Worm (Caenorhabditis elegans) whole organism, young adult: Measurements from ENCODE around the gene T02B11.8.

Experiments
- B0035.1 ChIP-seq: sonication (generic microtip); optimal IDR thresholded peaks from 2 replicates; lab custom pipeline; 2016; ENCODE audit warnings: missing genetic modification characterization, mild to moderate bottlenecking, missing compliant biosample characterization, missing genotype, missing genetic modification reagents
- B0336.3 ChIP-seq: fragments of 200-800 bp; sonication (Bioruptor generic); IDR thresholded peaks from 2 replicates; pipeline ENCODE4 v1.3.6; 2022; ENCODE audit warnings: missing genetic modification characterization, missing compliant biosample characterization
- F22D6.2 ChIP-seq: sonication (generic microtip); optimal IDR thresholded peaks from 2 replicates; lab custom pipeline; 2016; ENCODE audit warnings: mild to moderate bottlenecking, missing genetic modification characterization, missing compliant biosample characterization
- F23B12.7 ChIP-seq: sonication (generic microtip); optimal IDR thresholded peaks from 2 replicates; lab custom pipeline; 2017; ENCODE audit warnings: missing genetic modification characterization, mild to moderate bottlenecking, missing compliant biosample characterization, antibody characterized with exemption, moderate library complexity; ENCODE audit not compliant: insufficient read depth
- F33H1.4 ChIP-seq: fragments of 200-800 bp; sonication (Bioruptor generic); IDR thresholded peaks from 2 replicates; pipeline ENCODE4 v1.3.6; 2022; ENCODE audit warnings: missing genetic modification reagents, missing genetic modification characterization, missing compliant biosample characterization
- F37B4.10 ChIP-seq: fragments of 200-800 bp; sonication (Bioruptor generic); IDR thresholded peaks from 2 replicates; pipeline ENCODE4 v1.3.6; 2022; ENCODE audit warnings: missing genetic modification characterization, missing compliant biosample characterization
- F39B2.1 ChIP-seq: fragments of 200-800 bp; sonication (Bioruptor generic); IDR thresholded peaks from 2 replicates; pipeline ENCODE4 v1.3.6; 2022; ENCODE audit warnings: missing genetic modification reagents, missing genetic modification characterization, missing compliant biosample characterization
- F52B5.7 ChIP-seq: sonication (generic microtip); optimal IDR thresholded peaks from 2 replicates; lab custom pipeline; 2016; ENCODE audit warnings: mild to moderate bottlenecking, missing genetic modification characterization, missing compliant biosample characterization
- attf-5 ChIP-seq: fragments of 200-800 bp; sonication (Bioruptor generic); optimal IDR thresholded peaks from 2 replicates; lab custom pipeline; 2018; ENCODE audit warnings: mild to moderate bottlenecking, missing genetic modification characterization, missing compliant biosample characterization
- attf-6 ChIP-seq: fragments of 200-800 bp; sonication (Bioruptor generic); IDR thresholded peaks from 2 replicates; pipeline ENCODE4 v1.3.6; 2022; ENCODE audit warnings: missing genetic modification reagents, missing genetic modification characterization, missing compliant biosample characterization
- ceh-100 ChIP-seq: fragments of 200-800 bp; sonication (Bioruptor generic); IDR thresholded peaks from 2 replicates; pipeline ENCODE4 v1.3.6; 2022; ENCODE audit warnings: missing genetic modification reagents, missing genetic modification characterization, missing compliant biosample characterization
- ceh-27 ChIP-seq: fragments of 200-800 bp; sonication (Bioruptor generic); optimal IDR thresholded peaks from 2 replicates; lab custom pipeline; 2018; ENCODE audit warnings: mild to moderate bottlenecking, missing genetic modification characterization, moderate library complexity, missing compliant biosample characterization
- ceh-79 ChIP-seq: sonication (generic microtip); optimal IDR thresholded peaks from 2 replicates; lab custom pipeline; 2017; ENCODE audit warnings: mild to moderate bottlenecking, missing genetic modification characterization, missing compliant biosample characterization
- chd-7 ChIP-seq: sonication (generic microtip); optimal IDR thresholded peaks from 2 replicates; lab custom pipeline; 2016; ENCODE audit warnings: mild to moderate bottlenecking, missing genetic modification characterization, moderate library complexity, missing compliant biosample characterization
- dpl-1 ChIP-seq: fragments of 150-350 bp; optimal IDR thresholded peaks from 2 replicates; lab custom pipeline; 2014; ENCODE audit warnings: missing biosample characterization, missing genetic modification reagents, missing genetic modification characterization
- efl-1 ChIP-seq: fragments of 150-350 bp; optimal IDR thresholded peaks from 2 replicates; lab custom pipeline; 2014; ENCODE audit warnings: missing biosample characterization, missing genetic modification reagents, missing genetic modification characterization
- egl-44 ChIP-seq: fragments of 200-800 bp; sonication (Bioruptor generic); IDR thresholded peaks from 2 replicates; pipeline ENCODE4 v1.3.6; 2022; ENCODE audit warnings: missing genetic modification reagents, missing genetic modification characterization, missing compliant biosample characterization
- ekl-4 ChIP-seq: fragments of 200-800 bp; sonication (Bioruptor generic); IDR thresholded peaks from 2 replicates; pipeline ENCODE4 v1.3.6; 2022; ENCODE audit warnings: missing genetic modification reagents, missing genetic modification characterization, missing compliant biosample characterization
- fkh-3 ChIP-seq: sonication (generic microtip); optimal IDR thresholded peaks from 2 replicates; lab custom pipeline; 2016; ENCODE audit warnings: mild to moderate bottlenecking, missing genetic modification characterization, missing compliant biosample characterization
- hmg-1.2 ChIP-seq: fragments of 200-800 bp; sonication (Bioruptor generic); IDR thresholded peaks from 2 replicates; pipeline ENCODE4 v1.3.6; 2022; ENCODE audit warnings: missing genetic modification reagents, missing genetic modification characterization, missing compliant biosample characterization
- lin-35 ChIP-seq, 3 experiments: fragments of 150-350 bp in 2 of 3; sonication (generic microtip) in 1 of 3; optimal IDR thresholded peaks; 2 replicates each; lab custom pipeline; 2014 to 2018; ENCODE audit warnings: missing biosample characterization in 3 of 3, missing genetic modification characterization in 3 of 3, missing genetic modification reagents in 3 of 3
- lin-40 ChIP-seq: sonication (generic microtip); optimal IDR thresholded peaks from 2 replicates; lab custom pipeline; 2016; ENCODE audit warnings: missing genetic modification characterization, mild to moderate bottlenecking, missing compliant biosample characterization, missing genotype, missing genetic modification reagents
- lin-54 ChIP-seq: fragments of 200-800 bp; sonication (Bioruptor generic); optimal IDR thresholded peaks from 2 replicates; lab custom pipeline; 2018; ENCODE audit warnings: mild to moderate bottlenecking, missing genetic modification characterization, missing compliant biosample characterization
- lsl-1 ChIP-seq: fragments of 200-800 bp; sonication (Bioruptor generic); optimal IDR thresholded peaks from 2 replicates; lab custom pipeline; 2018; ENCODE audit warnings: mild to moderate bottlenecking, missing genetic modification characterization, moderate library complexity, missing compliant biosample characterization
- madf-3 ChIP-seq: fragments of 200-800 bp; sonication (Bioruptor generic); IDR thresholded peaks from 2 replicates; pipeline ENCODE4 v1.3.6; 2022; ENCODE audit warnings: missing genetic modification reagents, missing genetic modification characterization, missing compliant biosample characterization
- madf-6 ChIP-seq: fragments of 200-800 bp; sonication (Bioruptor generic); IDR thresholded peaks from 2 replicates; pipeline ENCODE4 v1.3.6; 2022; ENCODE audit warnings: missing genetic modification reagents, missing genetic modification characterization, missing compliant biosample characterization
- madf-8 ChIP-seq: fragments of 200-800 bp; sonication (Bioruptor generic); conservative IDR thresholded peaks from 2 replicates; pipeline ENCODE4 v1.3.6; 2022; ENCODE audit warnings: missing genetic modification reagents, missing genetic modification characterization, missing compliant biosample characterization
- mcd-1 ChIP-seq: fragments of 200-800 bp; sonication (Bioruptor generic); IDR thresholded peaks from 2 replicates; pipeline ENCODE4 v1.3.6; 2022; ENCODE audit warnings: missing genetic modification reagents, missing genetic modification characterization, missing compliant biosample characterization
- nfyb-1 ChIP-seq: fragments of 200-800 bp; sonication (Bioruptor generic); IDR thresholded peaks from 2 replicates; pipeline ENCODE4 v1.3.6; 2022; ENCODE audit warnings: missing genetic modification reagents, missing genetic modification characterization, missing compliant biosample characterization
- pha-4 ChIP-seq: fragments of 150-350 bp; sonication (generic microtip); optimal IDR thresholded peaks from 2 replicates; lab custom pipeline; 2014; ENCODE audit warnings: missing biosample characterization, missing genetic modification reagents, missing genetic modification characterization
- rcor-1 ChIP-seq: fragments of 200-800 bp; sonication (Bioruptor generic); IDR thresholded peaks from 2 replicates; pipeline ENCODE4 v1.3.6; 2022; ENCODE audit warnings: missing genetic modification reagents, missing genetic modification characterization, missing compliant biosample characterization
- sea-2 ChIP-seq: fragments of 200-800 bp; sonication (Bioruptor generic); IDR thresholded peaks from 2 replicates; pipeline ENCODE4 v1.3.6; 2022; ENCODE audit warnings: missing genetic modification characterization, missing compliant biosample characterization
- snpc-1.1 ChIP-seq: sonication (generic microtip); optimal IDR thresholded peaks from 2 replicates; lab custom pipeline; 2017; ENCODE audit warnings: missing genetic modification characterization, mild to moderate bottlenecking, missing compliant biosample characterization, antibody characterized with exemption, moderate library complexity, missing genotype, missing genetic modification reagents; ENCODE audit not compliant: insufficient read depth
- snpc-1.3 ChIP-seq: sonication (generic microtip); optimal IDR thresholded peaks from 2 replicates; lab custom pipeline; 2017; ENCODE audit warnings: missing genetic modification characterization, mild to moderate bottlenecking, missing compliant biosample characterization, antibody characterized with exemption, moderate library complexity, missing genotype, missing genetic modification reagents; ENCODE audit not compliant: insufficient read depth
- snpc-3.4 ChIP-seq: sonication (generic microtip); optimal IDR thresholded peaks from 2 replicates; lab custom pipeline; 2017; ENCODE audit warnings: missing genetic modification characterization, mild to moderate bottlenecking, missing compliant biosample characterization, antibody characterized with exemption, moderate library complexity, missing genotype, missing genetic modification reagents
- snpc-4 ChIP-seq, 5 experiments: fragments of 150-350 bp in 1 of 5; sonication (generic microtip) in 4 of 5; optimal IDR thresholded peaks; 2 replicates each; lab custom pipeline; 2014 to 2018; ENCODE audit warnings: missing genetic modification characterization in 5 of 5, missing biosample characterization in 3 of 5, antibody characterized with exemption in 2 of 5, mild to moderate bottlenecking in 2 of 5, missing compliant biosample characterization in 2 of 5, missing genotype in 2 of 5, moderate library complexity in 2 of 5, missing genetic modification reagents in 1 of 5
- somi-1 ChIP-seq: fragments of 200-800 bp; sonication (Bioruptor generic); optimal IDR thresholded peaks from 2 replicates; lab custom pipeline; 2018; ENCODE audit warnings: mild to moderate bottlenecking, missing genetic modification characterization, missing compliant biosample characterization
- tbp1 ChIP-seq: fragments of 200-800 bp; sonication (Bioruptor generic); optimal IDR thresholded peaks from 2 replicates; lab custom pipeline; 2018; ENCODE audit warnings: mild to moderate bottlenecking, missing genetic modification characterization, missing compliant biosample characterization
- unc-62 ChIP-seq: fragments of 150-350 bp; optimal IDR thresholded peaks from 2 replicates; lab custom pipeline; 2014; ENCODE audit warnings: missing biosample characterization, missing genetic modification reagents, missing genetic modification characterization
- zfh-2 ChIP-seq: fragments of 200-800 bp; sonication (Bioruptor generic); conservative IDR thresholded peaks from 2 replicates; pipeline ENCODE4 v1.3.6; 2022; ENCODE audit warnings: missing genetic modification reagents, missing genetic modification characterization, missing compliant biosample characterization
- zim-3 ChIP-seq: sonication (generic microtip); optimal IDR thresholded peaks from 2 replicates; lab custom pipeline; 2017; ENCODE audit warnings: mild to moderate bottlenecking, missing genetic modification characterization, moderate library complexity, missing compliant biosample characterization

Gene T02B11.8

DNA sequence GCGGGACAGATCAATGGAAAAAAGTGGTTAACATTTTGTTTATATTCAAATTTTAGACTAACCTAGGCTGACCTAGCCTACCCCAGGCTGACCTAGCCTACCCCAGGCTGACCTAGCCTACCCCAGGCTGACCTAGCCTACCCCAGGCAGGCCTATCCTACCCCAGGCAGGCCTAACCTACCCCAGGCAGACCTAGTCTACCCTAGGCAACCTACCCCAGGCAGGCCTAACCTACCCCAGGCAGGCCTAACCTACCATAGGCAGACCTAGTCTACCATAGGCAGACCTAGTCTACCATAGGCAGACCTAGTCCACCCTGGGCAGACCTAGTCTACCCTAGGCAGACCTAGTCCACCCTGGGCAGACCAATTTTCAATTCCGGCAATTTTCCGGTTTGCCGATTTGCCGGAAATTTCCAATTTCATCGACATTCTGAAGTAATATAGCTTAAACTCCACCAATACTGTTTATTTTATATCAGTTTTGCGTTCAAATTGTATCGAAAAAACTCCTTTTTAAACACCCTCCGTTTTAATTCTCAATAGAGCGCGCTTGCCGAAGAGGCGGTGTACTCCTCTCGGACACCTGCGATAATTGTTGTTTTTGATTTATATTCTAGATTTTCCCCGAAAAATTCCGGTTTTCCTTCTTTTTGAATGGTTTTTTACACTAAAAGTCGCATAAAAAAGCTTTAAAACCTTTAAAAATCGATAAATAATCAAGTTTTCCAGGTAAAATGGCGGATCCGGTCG lies 25.9 kb upstream of the T02B11.8 start, which contains the start of gene trm-2A:
Gene trm-2A, plus strand, starts transcription at position 732 of the 752 bp plus-strand sequence.
- TF ChIP-seq zfh-2 (GFP tag; lab: Robert Waterston, UW) (peak; percentile 37; the same call in 1 of the 2 replicates), F33H1.4 (GFP tag; lab: Robert Waterston, UW) (0 out of 2 replicates have a peak, but pooled peaks have one; percentile 14), dpl-1 (peak; percentile 74), somi-1 (GFP tag; lab: Kevin White, UChicago) (no peak), attf-6 (GFP tag; lab: Robert Waterston, UW) (no peak), madf-3 (GFP tag; lab: Robert Waterston, UW) (0 out of 2 replicates have a peak, but pooled peaks have one; percentile 38), lsl-1 (GFP tag; lab: Kevin White, UChicago) (peak; percentile 18), tbp1 (GFP tag; lab: Kevin White, UChicago) (peak; percentile 27), snpc-1.1 (tag; lab: Kevin White, UChicago) (no peak), F22D6.2 (tag; lab: Kevin White, UChicago) (no peak), sea-2 (GFP tag; lab: Robert Waterston, UW) (no peak), ceh-79 (tag; lab: Kevin White, UChicago) (no peak), unc-62 (no peak), hmg-1.2 (peak; percentile 30; the same call in 1 of the 2 replicates), snpc-3.4 (tag; lab: Kevin White, UChicago) (peak; percentile 70), snpc-4 (GFP tag; optimal IDR thresholded peaks at IDR 0.05; lab: Kevin White, UChicago) (no peak), snpc-4 (tag; optimal IDR thresholded peaks at IDR 0.05; lab: Kevin White, UChicago) (peak in 1 of 4 experiments; percentile 33), lin-35 (GFP tag; optimal IDR thresholded peaks at IDR 0.05; lab: Kevin White, UChicago) (peak in 2 of 3 experiments; percentile 15 to 91), ekl-4 (GFP tag; lab: Robert Waterston, UW) (no peak), F37B4.10 (0 out of 2 replicates have a peak, but pooled peaks have one; percentile 61), lin-54 (GFP tag; lab: Kevin White, UChicago) (peak; percentile 94), F23B12.7 (tag; lab: Kevin White, UChicago) (no peak), B0336.3 (GFP tag; lab: Robert Waterston, UW) (no peak), lin-40 (tag; lab: Kevin White, UChicago) (peak; percentile 45), ceh-27 (GFP tag; lab: Kevin White, UChicago) (peak; percentile 11), snpc-1.3 (tag; lab: Kevin White, UChicago) (peak; percentile 52), zim-3 (tag; lab: Kevin White, UChicago) (no peak), F52B5.7 (tag; lab: Kevin White, UChicago) (no peak), rcor-1 (GFP tag; lab: Robert Waterston, UW) (no peak), nfyb-1 (GFP tag; lab: Robert Waterston, UW) (no peak), attf-5 (GFP tag; lab: Kevin White, UChicago) (peak; percentile 15), F39B2.1 (GFP tag; lab: Robert Waterston, UW) (no peak), ceh-100 (GFP tag; lab: Robert Waterston, UW) (0 out of 2 replicates have a peak, but pooled peaks have one; percentile 22), madf-6 (GFP tag; lab: Robert Waterston, UW) (peak; percentile 50; the same call in 1 of the 2 replicates), fkh-3 (tag; lab: Kevin White, UChicago) (no peak), madf-8 (GFP tag; lab: Robert Waterston, UW) (no peak), chd-7 (no peak), efl-1 (GFP tag; lab: Kevin White, UChicago) (peak; percentile 76), pha-4 (tag; lab: Kevin White, UChicago) (no peak), egl-44 (GFP tag; lab: Robert Waterston, UW) (no peak), B0035.1 (no peak), mcd-1 (GFP tag; lab: Robert Waterston, UW) (peak; percentile 97)
